Fruit fly (Drosophila melanogaster): ENCODE data around the gene Prps.
A peak's percentile ranks its signal among the peaks of the same experiment; 100 is the strongest.

Prps gene

DNA sequence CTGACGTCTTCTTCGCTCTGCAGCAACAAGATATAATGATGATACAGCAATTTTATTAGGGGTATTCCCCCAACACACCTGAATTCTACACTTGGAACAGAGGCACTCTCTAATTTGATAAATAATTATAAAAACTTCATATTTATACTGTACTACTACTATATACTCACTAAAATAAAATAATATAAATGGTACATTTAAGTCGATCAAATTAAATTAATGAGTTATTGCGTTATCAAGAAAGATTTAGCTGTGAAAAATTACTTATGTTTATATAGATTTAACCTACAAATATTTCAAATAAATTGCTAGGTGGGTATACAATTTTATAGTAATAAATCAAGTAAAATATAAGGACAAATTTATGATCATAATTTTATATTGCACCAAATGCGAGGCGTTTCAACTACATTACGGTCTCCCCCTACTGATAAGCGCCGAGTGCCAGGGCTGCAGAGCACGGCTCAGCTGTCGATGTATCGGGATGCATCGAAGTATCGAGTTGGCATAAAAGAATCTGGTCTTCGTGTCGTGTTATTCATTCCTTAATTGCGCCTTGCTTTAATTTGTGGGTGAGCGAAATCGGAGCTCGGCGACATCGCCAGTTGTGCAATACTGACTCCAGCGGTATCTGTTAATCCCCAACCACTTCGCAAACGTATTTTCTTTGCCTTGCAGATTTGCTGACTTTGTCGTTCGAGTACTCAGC, 17.5 kb upstream of the Prps start, which contains the start of gene vsg (continued):
- peak; percentile 39 for TF ChIP-seq HmgD (GFP tag; optimal IDR thresholded peaks at IDR 0.05)
- peak; percentile 83 for TF ChIP-seq vnd (GFP tag; IDR thresholded peaks at IDR 0.05; ENCODE audit: partially characterized antibody)
- TF ChIP-seq Chrac-16 (GFP tag; optimal IDR thresholded peaks at IDR 0.05), result peak; percentile 74
- TF ChIP-seq insv (GFP tag; optimal IDR thresholded peaks at IDR 0.05), result peak in 1 of 2 experiments; percentile 61
- TF ChIP-seq CG11456 (GFP tag; IDR thresholded peaks at IDR 0.05), result peak; percentile 76
- TF ChIP-seq CG1233 (GFP tag; optimal IDR thresholded peaks at IDR 0.05), result peak; percentile 71
- TF ChIP-seq nom (GFP tag; optimal IDR thresholded peaks at IDR 0.05), result no peak
- TF ChIP-seq CG17328 (GFP tag; IDR thresholded peaks at IDR 0.05), result peak; percentile 55
- TF ChIP-seq lab (GFP tag; optimal IDR thresholded peaks at IDR 0.05), result peak; percentile 76
- TF ChIP-seq Doc3 (GFP tag; IDR thresholded peaks at IDR 0.05; ENCODE audit: partially characterized antibody), result peak; percentile 55
- no peak; the same call in 1 of the 2 replicates for TF ChIP-seq CG11247 (GFP tag; IDR thresholded peaks at IDR 0.05)
- peak; percentile 61 for TF ChIP-seq pzg (GFP tag; optimal IDR thresholded peaks at IDR 0.05)
- TF ChIP-seq MBD-R2 (GFP tag; IDR thresholded peaks at IDR 0.05), result no peak; the same call in 1 of the 2 replicates
- peak; percentile 58 for TF ChIP-seq Max (GFP tag; optimal IDR thresholded peaks at IDR 0.05)
- peak; percentile 6 for TF ChIP-seq CG4854 (GFP tag; optimal IDR thresholded peaks at IDR 0.05)
- TF ChIP-seq slou (GFP tag; optimal IDR thresholded peaks at IDR 0.05), result peak; percentile 85
- TF ChIP-seq CG5245 (GFP tag; optimal IDR thresholded peaks at IDR 0.05), result peak; percentile 52
- peak; percentile 85 for TF ChIP-seq knrl (GFP tag; IDR thresholded peaks at IDR 0.05; ENCODE audit: partially characterized antibody)
- TF ChIP-seq chif (GFP tag; optimal IDR thresholded peaks at IDR 0.05), result peak; percentile 7 to 61
- no peak for TF ChIP-seq CG11398 (GFP tag; optimal IDR thresholded peaks at IDR 0.05)
- no peak for TF ChIP-seq otp (GFP tag; IDR thresholded peaks at IDR 0.05)
- peak; percentile 63 for TF ChIP-seq Fer1 (GFP tag; optimal IDR thresholded peaks at IDR 0.05)
- TF ChIP-seq dpn (GFP tag; optimal IDR thresholded peaks at IDR 0.05), result peak; percentile 55 to 75
- peak; percentile 90 for TF ChIP-seq phol (tag; optimal IDR thresholded peaks at IDR 0.05)
- peak; percentile 21; the same call in 1 of the 2 replicates for TF ChIP-seq onecut (GFP tag; IDR thresholded peaks at IDR 0.05)
- TF ChIP-seq peb (GFP tag; IDR thresholded peaks at IDR 0.05), result 0 out of 2 replicates have a peak, but pooled peaks have one; percentile 16
- peak; percentile 69 for TF ChIP-seq Usf (GFP tag; optimal IDR thresholded peaks at IDR 0.05)
- TF ChIP-seq HLH3B (GFP tag; IDR thresholded peaks at IDR 0.05), result peak; percentile 61; the same call in 1 of the 2 replicates
- TF ChIP-seq en (GFP tag; optimal IDR thresholded peaks at IDR 0.05), result no peak
- peak; percentile 35 for TF ChIP-seq bab2 (GFP tag; optimal IDR thresholded peaks at IDR 0.05)
- no peak for TF ChIP-seq corto (GFP tag; optimal IDR thresholded peaks at IDR 0.05)
- peak; percentile 34 for TF ChIP-seq CG1792 (GFP tag; optimal IDR thresholded peaks at IDR 0.05)
- TF ChIP-seq Ets97D (GFP tag; optimal IDR thresholded peaks at IDR 0.05), result peak; percentile 29
- TF ChIP-seq ash1 (GFP tag; optimal IDR thresholded peaks at IDR 0.05), result no peak
- TF ChIP-seq HLH54F (GFP tag; optimal IDR thresholded peaks at IDR 0.05), result peak; percentile 42
- peak; percentile 81; the same call in 3 of the 4 replicates for TF ChIP-seq Gug (GFP tag; IDR thresholded peaks at IDR 0.05)
- TF ChIP-seq emc (GFP tag; optimal IDR thresholded peaks at IDR 0.05), result peak; percentile 15
- no peak for TF ChIP-seq Hr39 (optimal IDR thresholded peaks at IDR 0.05)
- no peak for TF ChIP-seq CG6813 (GFP tag; optimal IDR thresholded peaks at IDR 0.05)
- peak; percentile 78 for TF ChIP-seq CG13624 (GFP tag; optimal IDR thresholded peaks at IDR 0.05)
- TF ChIP-seq CG6654 (GFP tag; optimal IDR thresholded peaks at IDR 0.05), result peak; percentile 53
- TF ChIP-seq CG18764 (GFP tag; optimal IDR thresholded peaks at IDR 0.05), result peak; percentile 69
- peak in 1 of 2 experiments; percentile 56 for TF ChIP-seq Hr78 (GFP tag; optimal IDR thresholded peaks at IDR 0.05)
- TF ChIP-seq CG31388 (GFP tag; optimal IDR thresholded peaks at IDR 0.05), result peak; percentile 5
- peak; percentile 60 for TF ChIP-seq CG3407 (GFP tag; optimal IDR thresholded peaks at IDR 0.05)
- TF ChIP-seq dimm (GFP tag; IDR thresholded peaks at IDR 0.05), result no peak
- peak; percentile 5; the same call in 1 of the 3 replicates for TF ChIP-seq zfh1 (GFP tag; IDR thresholded peaks at IDR 0.05)
- peak; percentile 2 for TF ChIP-seq CG12744 (GFP tag; optimal IDR thresholded peaks at IDR 0.05)
- TF ChIP-seq nerfin-2 (GFP tag; IDR thresholded peaks at IDR 0.05; ENCODE audit: partially characterized antibody), result peak; percentile 78

All from whole organism, embryonic.